Worm (Caenorhabditis elegans) whole organism, young adult: ENCODE measurements around the gene hsp-110.

Experiments
- F22D6.2 ChIP-seq: sonication (generic microtip); optimal IDR thresholded peaks from 2 replicates; lab custom pipeline; 2016; ENCODE audit warnings: mild to moderate bottlenecking, missing genetic modification characterization, missing compliant biosample characterization
- F55B11.4 ChIP-seq: sonication (generic microtip); optimal IDR thresholded peaks from 2 replicates; lab custom pipeline; 2016; ENCODE audit warnings: missing compliant biosample characterization, missing genetic modification characterization, borderline replicate concordance; ENCODE audit not compliant: insufficient read depth
- attf-5 ChIP-seq: fragments of 200-800 bp; sonication (Bioruptor generic); optimal IDR thresholded peaks from 2 replicates; lab custom pipeline; 2018; ENCODE audit warnings: mild to moderate bottlenecking, missing genetic modification characterization, missing compliant biosample characterization
- bed-2 ChIP-seq: fragments of 200-800 bp; sonication (Bioruptor generic); IDR thresholded peaks from 2 replicates; pipeline ENCODE4 v1.3.6; 2022; ENCODE audit warnings: missing genetic modification reagents, missing genetic modification characterization, missing compliant biosample characterization
- ets-4 ChIP-seq: fragments of 200-800 bp; sonication (Bioruptor generic); optimal IDR thresholded peaks from 2 replicates; lab custom pipeline; 2018; ENCODE audit warnings: mild to moderate bottlenecking, missing genetic modification characterization, missing compliant biosample characterization
- madf-10 ChIP-seq: sonication (generic microtip); optimal IDR thresholded peaks from 2 replicates; lab custom pipeline; 2016; ENCODE audit warnings: mild to moderate bottlenecking, missing genetic modification characterization, missing compliant biosample characterization
- snpc-1.3 ChIP-seq: sonication (generic microtip); optimal IDR thresholded peaks from 2 replicates; lab custom pipeline; 2017; ENCODE audit warnings: missing genetic modification characterization, mild to moderate bottlenecking, missing compliant biosample characterization, antibody characterized with exemption, moderate library complexity, missing genotype, missing genetic modification reagents; ENCODE audit not compliant: insufficient read depth

- TF ChIP-seq snpc-1.3 (tag; lab: Kevin White, UChicago) (no peak), ets-4 (GFP tag; lab: Kevin White, UChicago) (no peak), F55B11.4 (no peak), F22D6.2 (no peak), bed-2 (GFP tag; lab: Robert Waterston, UW) (no peak), madf-10 (tag; lab: Kevin White, UChicago) (no peak), attf-5 (GFP tag; lab: Kevin White, UChicago) (no peak)
Measured at ce11 chrIII:8432143-8432542, 14.6 kb downstream of the hsp-110 start, which contains the start of gene ZK1236.5.
